Worm (Caenorhabditis elegans) whole organism, L4 larva: Measurements from ENCODE around the gene T21D12.12.
A peak's percentile ranks its signal among the peaks of the same experiment; 100 is the strongest.

Source experiments
- F26F4.8 ChIP-seq: fragments of 200-800 bp; sonication (Bioruptor generic); conservative IDR thresholded peaks from 2 replicates; pipeline ENCODE4 v1.3.6; 2022; ENCODE audit warnings: missing genetic modification characterization, missing compliant biosample characterization
- F44E2.7 ChIP-seq: fragments of 200-800 bp; sonication (Bioruptor generic); IDR thresholded peaks from 2 replicates; pipeline ENCODE4 v2.1.2; 2022; ENCODE audit warnings: missing genetic modification characterization, missing compliant biosample characterization
- R02D3.7 ChIP-seq: fragments of 150-350 bp; sonication (generic microtip); optimal IDR thresholded peaks from 3 replicates; lab custom pipeline; 2014; ENCODE audit warnings: missing biosample characterization, missing genetic modification characterization
- T20F7.1 ChIP-seq: fragments of 200-800 bp; sonication (Bioruptor generic); optimal IDR thresholded peaks from 2 replicates; lab custom pipeline; 2018; ENCODE audit warnings: mild to moderate bottlenecking, missing genetic modification characterization, missing compliant biosample characterization
- Y75B8A.6 ChIP-seq: fragments of 200-800 bp; sonication (Bioruptor generic); IDR thresholded peaks from 2 replicates; pipeline ENCODE4 v1.3.6; 2022; ENCODE audit warnings: missing genetic modification reagents, missing genetic modification characterization, missing compliant biosample characterization
- ZK546.5 ChIP-seq, 2 experiments: sonication (generic microtip); optimal IDR thresholded peaks; 2 replicates each; lab custom pipeline; 2017; ENCODE audit warnings: missing biosample characterization in 2 of 2, missing genetic modification characterization in 2 of 2
- aha-1 ChIP-seq: fragments of 150-350 bp; peaks from one replicate; lab custom pipeline; 2014; ENCODE audit warnings: missing biosample characterization, missing genetic modification characterization
- ama-1 ChIP-seq: fragments of 150-350 bp; optimal IDR thresholded peaks from 2 replicates; lab custom pipeline; 2014; ENCODE audit warnings: inconsistent platforms, mixed read lengths
- attf-4 ChIP-seq: sonication (generic microtip); optimal IDR thresholded peaks from 3 replicates; lab custom pipeline; 2017; ENCODE audit warnings: missing biosample characterization, missing genetic modification characterization
- ceh-28 ChIP-seq: fragments of 150-350 bp; optimal IDR thresholded peaks from 2 replicates; lab custom pipeline; 2014; ENCODE audit warnings: missing biosample characterization, missing genetic modification reagents, missing genetic modification characterization
- ceh-44 ChIP-seq: fragments of 200-800 bp; sonication (Bioruptor generic); IDR thresholded peaks from 2 replicates; pipeline ENCODE4 v1.3.6; 2022; ENCODE audit warnings: missing genetic modification reagents, missing genetic modification characterization, missing compliant biosample characterization
- ceh-82 ChIP-seq: sonication (generic microtip); optimal IDR thresholded peaks from 2 replicates; lab custom pipeline; 2017; ENCODE audit warnings: missing biosample characterization, missing genetic modification characterization
- daf-12 ChIP-seq: fragments of 150-350 bp; optimal IDR thresholded peaks from 2 replicates; lab custom pipeline; 2014; ENCODE audit warnings: missing biosample characterization, missing genetic modification reagents, missing genetic modification characterization
- daf-8 ChIP-seq: fragments of 200-800 bp; sonication (Bioruptor generic); IDR thresholded peaks from 2 replicates; pipeline ENCODE4 v1.3.6; 2022; ENCODE audit warnings: missing genetic modification characterization, missing compliant biosample characterization
- dve-1 ChIP-seq: sonication (generic microtip); optimal IDR thresholded peaks from 2 replicates; lab custom pipeline; 2017; ENCODE audit warnings: antibody characterized with exemption, mild to moderate bottlenecking, missing genetic modification characterization, missing compliant biosample characterization; ENCODE audit not compliant: insufficient read depth
- egl-43 ChIP-seq: fragments of 200-800 bp; sonication (Bioruptor generic); IDR thresholded peaks from 2 replicates; pipeline ENCODE4 v1.3.6; 2022; ENCODE audit warnings: missing genetic modification reagents, missing genetic modification characterization, missing compliant biosample characterization
- fos-1 ChIP-seq: fragments of 150-350 bp; optimal IDR thresholded peaks from 2 replicates; lab custom pipeline; 2014; ENCODE audit warnings: missing biosample characterization, missing genetic modification characterization
- gei-8 ChIP-seq: fragments of 200-800 bp; sonication (Bioruptor generic); optimal IDR thresholded peaks from 2 replicates; lab custom pipeline; 2018; ENCODE audit warnings: mild to moderate bottlenecking, missing genetic modification characterization, missing compliant biosample characterization
- hlh-11 ChIP-seq: fragments of 200-800 bp; sonication (Bioruptor generic); optimal IDR thresholded peaks from 2 replicates; lab custom pipeline; 2018; ENCODE audit warnings: mild to moderate bottlenecking, missing genetic modification characterization, missing compliant biosample characterization
- hlh-30 ChIP-seq: sonication (generic microtip); optimal IDR thresholded peaks from 2 replicates; lab custom pipeline; 2017; ENCODE audit warnings: antibody characterized with exemption, mild to moderate bottlenecking, missing genetic modification characterization, missing compliant biosample characterization; ENCODE audit not compliant: insufficient read depth
- jun-1 ChIP-seq: fragments of 150-350 bp; optimal IDR thresholded peaks from 2 replicates; lab custom pipeline; 2014; ENCODE audit warnings: missing biosample characterization, missing genetic modification reagents, missing genetic modification characterization
- lin-13 ChIP-seq: fragments of 150-350 bp; optimal IDR thresholded peaks from 2 replicates; lab custom pipeline; 2014; ENCODE audit warnings: missing biosample characterization, missing genetic modification reagents, missing genetic modification characterization
- lin-38 ChIP-seq: fragments of 200-800 bp; sonication (Bioruptor generic); IDR thresholded peaks from 2 replicates; pipeline ENCODE4 v1.3.6; 2022; ENCODE audit warnings: missing genetic modification reagents, missing genetic modification characterization, missing compliant biosample characterization
- lin-39 ChIP-seq: fragments of 150-350 bp; optimal IDR thresholded peaks from 2 replicates; lab custom pipeline; 2014; ENCODE audit warnings: missing biosample characterization, missing genetic modification reagents, missing genetic modification characterization
- madf-5 ChIP-seq, 2 experiments: fragments of 200-800 bp; sonication (Bioruptor generic); IDR thresholded peaks; 2 replicates each; pipeline ENCODE4 v1.3.6; 2022; ENCODE audit warnings: missing compliant biosample characterization in 2 of 2, missing genetic modification characterization in 2 of 2
- madf-9 ChIP-seq: fragments of 200-800 bp; sonication (Bioruptor generic); conservative IDR thresholded peaks from 2 replicates; pipeline ENCODE4 v1.3.6; 2022; ENCODE audit warnings: missing genetic modification reagents, missing genetic modification characterization, missing compliant biosample characterization
- mdl-1 ChIP-seq, 2 experiments: fragments of 150-350 bp in 1 of 2; sonication (generic microtip) in 1 of 2; optimal IDR thresholded peaks; 2 replicates each; lab custom pipeline; 2014 to 2017; ENCODE audit warnings: missing biosample characterization in 2 of 2, missing genetic modification characterization in 2 of 2
- mdt-29 ChIP-seq: fragments of 200-800 bp; sonication (Bioruptor generic); IDR thresholded peaks from 2 replicates; pipeline ENCODE4 v1.3.6; 2022; ENCODE audit warnings: missing genetic modification reagents, missing genetic modification characterization, missing compliant biosample characterization
- mep-1 ChIP-seq: fragments of 150-350 bp; sonication (generic microtip); optimal IDR thresholded peaks from 3 replicates; lab custom pipeline; 2014; ENCODE audit warnings: missing biosample characterization, missing genetic modification characterization
- mes-2 ChIP-seq: sonication (generic microtip); optimal IDR thresholded peaks from 2 replicates; lab custom pipeline; 2016; ENCODE audit warnings: missing genotype, mild to moderate bottlenecking, missing genetic modification characterization, missing compliant biosample characterization; ENCODE audit not compliant: poor library complexity, severe bottlenecking
- mxl-2 ChIP-seq: fragments of 200-800 bp; sonication (Bioruptor generic); conservative IDR thresholded peaks from 2 replicates; pipeline ENCODE4 v1.3.6; 2022; ENCODE audit warnings: missing genetic modification reagents, missing genetic modification characterization, missing compliant biosample characterization
- mxl-3 ChIP-seq: fragments of 200-800 bp; sonication (Bioruptor generic); optimal IDR thresholded peaks from 2 replicates; lab custom pipeline; 2018; ENCODE audit warnings: mild to moderate bottlenecking, missing genetic modification characterization, missing compliant biosample characterization
- nhr-111 ChIP-seq: fragments of 200-800 bp; sonication (Bioruptor generic); optimal IDR thresholded peaks from 2 replicates; lab custom pipeline; 2018; ENCODE audit warnings: mild to moderate bottlenecking, missing genetic modification characterization, missing compliant biosample characterization
- nhr-237 ChIP-seq: sonication (generic microtip); optimal IDR thresholded peaks from 2 replicates; lab custom pipeline; 2017; ENCODE audit warnings: missing biosample characterization, missing genetic modification characterization
- nhr-25 ChIP-seq: sonication (generic microtip); optimal IDR thresholded peaks from 2 replicates; lab custom pipeline; 2017; ENCODE audit warnings: missing genetic modification characterization, mild to moderate bottlenecking, missing compliant biosample characterization, antibody characterized with exemption, moderate library complexity, borderline replicate concordance; ENCODE audit not compliant: insufficient read depth
- nhr-28 ChIP-seq: fragments of 150-350 bp; optimal IDR thresholded peaks from 2 replicates; lab custom pipeline; 2014; ENCODE audit warnings: missing biosample characterization, missing genetic modification characterization
- nhr-48 ChIP-seq: sonication (generic microtip); optimal IDR thresholded peaks from 2 replicates; lab custom pipeline; 2016; ENCODE audit warnings: mild to moderate bottlenecking, missing genetic modification characterization, missing compliant biosample characterization
- nhr-6 ChIP-seq: fragments of 150-350 bp; optimal IDR thresholded peaks from 2 replicates; lab custom pipeline; 2014; ENCODE audit warnings: missing biosample characterization, missing genetic modification characterization
- saeg-2 ChIP-seq: fragments of 200-800 bp; sonication (Bioruptor generic); IDR thresholded peaks from 2 replicates; pipeline ENCODE4 v1.3.6; 2022; ENCODE audit warnings: missing genetic modification reagents, missing genetic modification characterization, missing compliant biosample characterization
- snpc-4 ChIP-seq: fragments of 150-350 bp; optimal IDR thresholded peaks from 2 replicates; lab custom pipeline; 2014; ENCODE audit warnings: missing biosample characterization, missing genetic modification characterization
- spr-1 ChIP-seq: sonication (generic microtip); optimal IDR thresholded peaks from 2 replicates; lab custom pipeline; 2016; ENCODE audit warnings: mild to moderate bottlenecking, missing genetic modification characterization, missing compliant biosample characterization
- spr-3 ChIP-seq: fragments of 200-800 bp; sonication (Bioruptor generic); optimal IDR thresholded peaks from 2 replicates; lab custom pipeline; 2018; ENCODE audit warnings: mild to moderate bottlenecking, missing genetic modification characterization, missing compliant biosample characterization
- tag-97 ChIP-seq: fragments of 200-800 bp; sonication (Bioruptor generic); IDR thresholded peaks from 2 replicates; pipeline ENCODE4 v1.3.6; 2022; ENCODE audit warnings: missing genetic modification characterization, missing compliant biosample characterization
- tra-1 ChIP-seq: fragments of 200-800 bp; sonication (Bioruptor generic); IDR thresholded peaks from 2 replicates; pipeline ENCODE4 v1.3.6; 2022; ENCODE audit warnings: missing genetic modification reagents, missing genetic modification characterization, missing compliant biosample characterization
- unc-130 ChIP-seq: sonication (generic microtip); optimal IDR thresholded peaks from 2 replicates; lab custom pipeline; 2016; ENCODE audit warnings: missing genetic modification reagents, missing genetic modification characterization, missing compliant biosample characterization
- unc-62 ChIP-seq, 3 experiments: fragments of 150-350 bp in 1 of 3; sonication (generic microtip); optimal IDR thresholded peaks in 2 of 3; peaks in 1 of 3; 1 replicate in 1 of 3; 2 replicates in 2 of 3; lab custom pipeline; 2014 to 2017; ENCODE audit warnings: missing biosample characterization in 3 of 3, missing genetic modification characterization in 3 of 3, missing genetic modification reagents in 3 of 3, missing genotype in 1 of 3
- zag-1 ChIP-seq: fragments of 150-350 bp; optimal IDR thresholded peaks from 2 replicates; lab custom pipeline; 2014; ENCODE audit warnings: missing biosample characterization, missing genetic modification characterization
- zfp-2 ChIP-seq: sonication (generic microtip); optimal IDR thresholded peaks from 2 replicates; lab custom pipeline; 2016; ENCODE audit warnings: mild to moderate bottlenecking, missing genetic modification characterization, missing compliant biosample characterization
- zip-11 ChIP-seq: fragments of 200-800 bp; sonication (Bioruptor generic); IDR thresholded peaks from 2 replicates; pipeline ENCODE4 v1.3.6; 2022; ENCODE audit warnings: missing genetic modification characterization, missing compliant biosample characterization
- zip-2 ChIP-seq: fragments of 150-350 bp; optimal IDR thresholded peaks from 2 replicates; lab custom pipeline; 2014; ENCODE audit warnings: missing biosample characterization, missing genetic modification characterization
- ztf-11 ChIP-seq: fragments of 150-350 bp; optimal IDR thresholded peaks from 2 replicates; lab custom pipeline; 2014; ENCODE audit warnings: missing biosample characterization, missing genetic modification characterization

The T21D12.12 gene

DNA sequence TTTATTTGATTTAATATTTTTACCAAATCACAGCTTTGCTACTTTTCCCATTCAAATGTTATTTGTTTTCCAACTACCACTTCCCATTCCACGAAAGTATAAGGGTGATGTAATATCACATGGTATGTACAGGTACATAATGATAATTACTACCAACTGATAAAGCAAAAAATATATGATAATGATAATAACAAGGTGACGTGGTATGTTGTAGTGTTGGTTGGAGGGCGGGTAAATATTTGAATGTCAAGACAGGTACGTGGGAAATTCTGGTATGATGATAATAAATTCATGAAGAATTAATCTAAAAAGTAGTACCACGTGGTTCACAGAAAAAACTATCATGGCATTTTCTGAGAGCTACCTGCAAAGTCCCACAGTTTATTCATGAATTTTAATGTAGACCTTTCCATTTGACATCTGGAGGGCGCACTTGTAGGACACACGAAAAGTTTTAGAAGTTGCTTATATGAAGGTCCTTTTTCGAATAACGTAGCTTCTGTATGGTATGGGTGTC is 25.7 kb downstream of the T21D12.12 start (continued):
- peak; percentile 50 for TF ChIP-seq gei-8 (GFP tag; lab: Kevin White, UChicago)
- TF ChIP-seq T20F7.1 (GFP tag; lab: Kevin White, UChicago) = peak; percentile 48
- no peak for TF ChIP-seq ceh-82
- TF ChIP-seq nhr-6 = peak; percentile 34
- no peak for TF ChIP-seq egl-43 (GFP tag; lab: Robert Waterston, UW)
- TF ChIP-seq attf-4 = no peak
- peak; percentile 7 to 46 for TF ChIP-seq unc-62 (GFP tag; optimal IDR thresholded peaks at IDR 0.05 in 1 of 2; lab: Kevin White, UChicago)
- no peak for TF ChIP-seq unc-62 (tag; optimal IDR thresholded peaks at IDR 0.05; lab: Kevin White, UChicago)
- no peak for TF ChIP-seq madf-9
- no peak for TF ChIP-seq madf-5 (GFP tag; IDR thresholded peaks at IDR 0.05; lab: Robert Waterston, UW)
- TF ChIP-seq ceh-44 = no peak
- no peak for TF ChIP-seq lin-13
- TF ChIP-seq spr-1 = peak; percentile 57
- peak; percentile 63 for TF ChIP-seq mep-1 (tag; lab: Kevin White, UChicago)
- TF ChIP-seq ceh-28 (tag; lab: Kevin White, UChicago) = no peak
- no peak for TF ChIP-seq saeg-2 (GFP tag; lab: Robert Waterston, UW)
- peak; percentile 83 for TF ChIP-seq fos-1 (tag; lab: Kevin White, UChicago)
- TF ChIP-seq spr-3 = no peak
- peak; percentile 84 for TF ChIP-seq hlh-11
- TF ChIP-seq snpc-4 (tag; lab: Kevin White, UChicago) = no peak
- no peak for TF ChIP-seq zag-1 (tag; lab: Kevin White, UChicago)
- peak; percentile 91 for TF ChIP-seq dve-1 (tag; lab: Kevin White, UChicago)
- TF ChIP-seq mdt-29 (GFP tag; lab: Robert Waterston, UW) = no peak
- TF ChIP-seq hlh-30 = peak; percentile 64
- TF ChIP-seq tag-97 = no peak
- peak; percentile 60 for TF ChIP-seq mxl-3
- no peak for TF ChIP-seq nhr-111 (GFP tag; lab: Kevin White, UChicago)
- TF ChIP-seq nhr-25 (tag; lab: Kevin White, UChicago) = no peak
- TF ChIP-seq daf-8 (GFP tag; lab: Robert Waterston, UW) = no peak
- peak; percentile 56 for TF ChIP-seq aha-1 (tag; lab: Kevin White, UChicago)
- TF ChIP-seq nhr-28 (tag; lab: Kevin White, UChicago) = peak; percentile 96
- TF ChIP-seq Y75B8A.6 = no peak
- no peak for TF ChIP-seq daf-12 (tag; lab: Kevin White, UChicago)
- peak; percentile 36 for TF ChIP-seq jun-1 (tag; lab: Kevin White, UChicago)
- no peak for TF ChIP-seq unc-130
- TF ChIP-seq ztf-11 (tag; lab: Kevin White, UChicago) = no peak
- TF ChIP-seq ZK546.5 (tag; optimal IDR thresholded peaks at IDR 0.05; lab: Kevin White, UChicago) = no peak
- TF ChIP-seq mdl-1 (tag; optimal IDR thresholded peaks at IDR 0.05; lab: Kevin White, UChicago) = peak in 1 of 2 experiments; percentile 71
- TF ChIP-seq ama-1 (lab: Kevin White, UChicago) = no peak
- TF ChIP-seq F26F4.8 (GFP tag; lab: Robert Waterston, UW) = no peak
- peak; percentile 36 for TF ChIP-seq mes-2 (tag; lab: Kevin White, UChicago)
- TF ChIP-seq nhr-48 (tag; lab: Kevin White, UChicago) = peak; percentile 71
- no peak for TF ChIP-seq nhr-237 (tag; lab: Kevin White, UChicago)
- peak; percentile 58 for TF ChIP-seq zip-2 (tag; lab: Kevin White, UChicago)
- TF ChIP-seq lin-39 (tag; lab: Kevin White, UChicago) = no peak
- 0 out of 2 replicates have a peak, but pooled peaks have one; percentile 30 for TF ChIP-seq lin-38 (GFP tag; lab: Robert Waterston, UW)
- TF ChIP-seq F44E2.7 (GFP tag; lab: Robert Waterston, UW) = no peak
- TF ChIP-seq tra-1 = peak; percentile 49; the same call in 1 of the 2 replicates
- TF ChIP-seq zfp-2 (tag; lab: Kevin White, UChicago) = no peak
- no peak for TF ChIP-seq zip-11 (GFP tag; lab: Robert Waterston, UW)
- no peak for TF ChIP-seq R02D3.7 (tag; lab: Kevin White, UChicago)
- no peak for TF ChIP-seq mxl-2 (GFP tag; lab: Robert Waterston, UW)
